Fruit fly (Drosophila melanogaster) whole organism, pupa: Measurements from ENCODE around the gene cert.

ENCODE experiments used
- CG10348 ChIP-seq: fragments of 200-800 bp; sonication (Bioruptor generic); IDR thresholded peaks from 2 replicates; pipeline ENCODE4 v1.3.6; 2022; ENCODE audit warnings: missing biosample characterization, missing genetic modification characterization
- CG12605 ChIP-seq: fragments of 200-800 bp; sonication (Bioruptor generic); IDR thresholded peaks from 2 replicates; pipeline ENCODE4 v1.3.6; 2022; ENCODE audit warnings: missing biosample characterization, missing genetic modification characterization
- CG13204 ChIP-seq: fragments of 200-800 bp; sonication (Bioruptor generic); optimal IDR thresholded peaks from 2 replicates; lab custom pipeline; 2018; ENCODE audit warnings: missing biosample characterization, mild to moderate bottlenecking, missing genetic modification characterization, moderate library complexity
- CG14655 ChIP-seq: fragments of 200-800 bp; sonication (Bioruptor generic); optimal IDR thresholded peaks from 3 replicates; lab custom pipeline; 2017; ENCODE audit warnings: mild to moderate bottlenecking, missing biosample characterization, missing genetic modification reagents, missing genetic modification characterization
- CG15710 ChIP-seq: fragments of 200-800 bp; sonication (Bioruptor generic); optimal IDR thresholded peaks from 2 replicates; lab custom pipeline; 2018; ENCODE audit warnings: missing biosample characterization, mild to moderate bottlenecking, missing genetic modification characterization, moderate library complexity
- CG17806 ChIP-seq: fragments of 200-800 bp; sonication (Bioruptor generic); optimal IDR thresholded peaks from 2 replicates; lab custom pipeline; 2018; ENCODE audit warnings: missing biosample characterization, mild to moderate bottlenecking, missing genetic modification characterization, moderate library complexity
- CG32121 ChIP-seq: fragments of 200-800 bp; sonication (Bioruptor generic); IDR thresholded peaks from 2 replicates; pipeline ENCODE4 v1.3.6; 2022; ENCODE audit warnings: missing biosample characterization, missing genetic modification characterization
- CG34367 ChIP-seq: fragments of 200-800 bp; sonication (Bioruptor generic); optimal IDR thresholded peaks from 2 replicates; lab custom pipeline; 2018; ENCODE audit warnings: missing biosample characterization, mild to moderate bottlenecking, missing genetic modification characterization
- CG4496 ChIP-seq: fragments of 200-800 bp; sonication (Bioruptor generic); IDR thresholded peaks from 3 replicates; pipeline ENCODE4 v1.3.6; 2022; ENCODE audit warnings: missing biosample characterization, missing genetic modification characterization
- CG8159 ChIP-seq: fragments of 200-800 bp; sonication (Bioruptor generic); optimal IDR thresholded peaks from 3 replicates; lab custom pipeline; 2018; ENCODE audit warnings: missing biosample characterization, mild to moderate bottlenecking, missing genetic modification characterization, moderate library complexity
- CG8301 ChIP-seq: fragments of 200-800 bp; sonication (Bioruptor generic); optimal IDR thresholded peaks from 2 replicates; lab custom pipeline; 2018; ENCODE audit warnings: missing biosample characterization, mild to moderate bottlenecking, missing genetic modification characterization
- CG9948 ChIP-seq: fragments of 200-800 bp; sonication (Bioruptor generic); optimal IDR thresholded peaks from 2 replicates; lab custom pipeline; 2018; ENCODE audit warnings: missing biosample characterization, mild to moderate bottlenecking, missing genetic modification characterization, moderate library complexity
- D1 ChIP-seq: fragments of 200-800 bp; sonication (Bioruptor generic); optimal IDR thresholded peaks from 2 replicates; lab custom pipeline; 2018; ENCODE audit warnings: missing biosample characterization, mild to moderate bottlenecking, missing genetic modification characterization, moderate library complexity
- EcR ChIP-seq: fragments of 200-800 bp; sonication (Bioruptor generic); optimal IDR thresholded peaks from 3 replicates; lab custom pipeline; 2019; ENCODE audit warnings: missing biosample characterization, missing genetic modification characterization, mild to moderate bottlenecking, moderate library complexity, missing genetic modification reagents
- Ets98B ChIP-seq: fragments of 200-800 bp; sonication (Bioruptor generic); IDR thresholded peaks from 2 replicates; pipeline ENCODE4 v1.3.6; 2022; ENCODE audit warnings: missing biosample characterization, missing genetic modification characterization
- Pif1A ChIP-seq: fragments of 200-800 bp; sonication (Bioruptor generic); optimal IDR thresholded peaks from 3 replicates; lab custom pipeline; 2016; ENCODE audit warnings: missing biosample characterization, missing genetic modification characterization
- Pif1B ChIP-seq: fragments of 200-800 bp; sonication (Bioruptor generic); optimal IDR thresholded peaks from 3 replicates; lab custom pipeline; 2016; ENCODE audit warnings: missing biosample characterization, missing genetic modification characterization
- Snoo ChIP-seq: fragments of 200-800 bp; sonication (Bioruptor generic); optimal IDR thresholded peaks from 3 replicates; lab custom pipeline; 2017; ENCODE audit warnings: missing biosample characterization, mild to moderate bottlenecking, missing genetic modification characterization, inconsistent platforms
- fd96Ca ChIP-seq: fragments of 200-800 bp; sonication (Bioruptor generic); IDR thresholded peaks from 3 replicates; pipeline ENCODE4 v1.3.6; 2022; ENCODE audit warnings: missing biosample characterization, missing genetic modification characterization
- gl ChIP-seq: fragments of 200-800 bp; sonication (Bioruptor generic); optimal IDR thresholded peaks from 2 replicates; lab custom pipeline; 2018; ENCODE audit warnings: missing biosample characterization, mild to moderate bottlenecking, missing genetic modification characterization
- rn ChIP-seq: fragments of 200-800 bp; sonication (Bioruptor generic); IDR thresholded peaks from 2 replicates; pipeline ENCODE4 v1.3.6; 2022; ENCODE audit warnings: missing biosample characterization, missing genetic modification characterization

Gene cert

dm6 chr3L:8299224-8300130 is 9.8 kb upstream of the cert start, which contains the start of the genes Arl5 and CG13671:
TSS of gene Arl5 (minus strand) at chr3L:8299839.
TSS of gene CG13671 (plus strand) at chr3L:8300064.
- peak; percentile 39 for TF ChIP-seq CG15710 (tag; lab: Kevin White, UChicago)
- TF ChIP-seq Pif1B (GFP tag; lab: Kevin White, UChicago), result no peak
- TF ChIP-seq gl (tag; lab: Kevin White, UChicago), result no peak
- TF ChIP-seq CG17806 (tag; lab: Kevin White, UChicago), result peak; percentile 68
- TF ChIP-seq Snoo (tag; lab: Kevin White, UChicago), result peak; percentile 53
- 0 out of 2 replicates have a peak, but pooled peaks have one; percentile 7 for TF ChIP-seq rn (GFP tag; lab: Robert Waterston, UW)
- TF ChIP-seq D1 (tag; lab: Kevin White, UChicago), result no peak
- peak; percentile 54 for TF ChIP-seq CG12605 (GFP tag; lab: Robert Waterston, UW)
- peak; percentile 5 for TF ChIP-seq EcR (GFP tag; lab: Kevin White, UChicago)
- TF ChIP-seq Ets98B (GFP tag; lab: Robert Waterston, UW), result peak; percentile 59
- TF ChIP-seq Pif1A (GFP tag; lab: Kevin White, UChicago), result no peak
- peak; percentile 72; the same call in 1 of the 3 replicates for TF ChIP-seq CG4496
- peak; percentile 80 for TF ChIP-seq fd96Ca (GFP tag; lab: Robert Waterston, UW)
- TF ChIP-seq CG8159 (tag; lab: Kevin White, UChicago), result peak; percentile 54
- TF ChIP-seq CG34367 (tag; lab: Kevin White, UChicago), result no peak
- TF ChIP-seq CG32121 (GFP tag; lab: Robert Waterston, UW), result peak; percentile 58; the same call in 1 of the 2 replicates
- no peak for TF ChIP-seq CG13204 (GFP tag; lab: Kevin White, UChicago)
- peak; percentile 37 for TF ChIP-seq CG8301 (tag; lab: Kevin White, UChicago)
- peak; percentile 41 for TF ChIP-seq CG9948 (tag; lab: Kevin White, UChicago)
- TF ChIP-seq CG10348 (GFP tag; lab: Robert Waterston, UW), result no peak
- TF ChIP-seq CG14655 (GFP tag; lab: Kevin White, UChicago), result no peak
- TF ChIP-seq, all 21 proteins: peak for 13

- TF ChIP-seq CG8159 (tag; lab: Kevin White, UChicago), result no peak
- no peak for TF ChIP-seq CG34367 (tag; lab: Kevin White, UChicago)
- no peak for TF ChIP-seq fd96Ca (GFP tag; lab: Robert Waterston, UW)
- no peak for TF ChIP-seq CG32121 (GFP tag; lab: Robert Waterston, UW)
- TF ChIP-seq gl (tag; lab: Kevin White, UChicago), result no peak
- no peak for TF ChIP-seq Ets98B (GFP tag; lab: Robert Waterston, UW)
- TF ChIP-seq D1 (tag; lab: Kevin White, UChicago), result no peak
- no peak for TF ChIP-seq CG14655 (GFP tag; lab: Kevin White, UChicago)
- TF ChIP-seq rn (GFP tag; lab: Robert Waterston, UW), result no peak
- TF ChIP-seq EcR (GFP tag; lab: Kevin White, UChicago), result no peak
- TF ChIP-seq CG4496, result no peak
- TF ChIP-seq CG8301 (tag; lab: Kevin White, UChicago), result no peak
- TF ChIP-seq Pif1B (GFP tag; lab: Kevin White, UChicago), result no peak
- no peak for TF ChIP-seq CG12605 (GFP tag; lab: Robert Waterston, UW)
- TF ChIP-seq CG10348 (GFP tag; lab: Robert Waterston, UW), result no peak
- TF ChIP-seq CG13204 (GFP tag; lab: Kevin White, UChicago), result no peak
- TF ChIP-seq CG15710 (tag; lab: Kevin White, UChicago), result no peak
- no peak for TF ChIP-seq Pif1A (GFP tag; lab: Kevin White, UChicago)
- TF ChIP-seq Snoo (tag; lab: Kevin White, UChicago), result no peak
These were observed 7.8 kb upstream of the cert start for dm6 chr3L:8297488-8297887.

dm6 chr3L:8296941-8297340 is 7.3 kb upstream of the cert start, which contains the start of gene Rab19:
TSS of gene Rab19 (plus strand) at chr3L:8297018.
- no peak for TF ChIP-seq CG8301 (tag; lab: Kevin White, UChicago)
- TF ChIP-seq EcR (GFP tag; lab: Kevin White, UChicago), result peak; percentile 46
- TF ChIP-seq Pif1A (GFP tag; lab: Kevin White, UChicago), result no peak
- TF ChIP-seq Ets98B (GFP tag; lab: Robert Waterston, UW), result no peak
- TF ChIP-seq fd96Ca (GFP tag; lab: Robert Waterston, UW), result no peak
- no peak for TF ChIP-seq rn (GFP tag; lab: Robert Waterston, UW)

dm6 chr3L:8295227-8295626 is 5.6 kb upstream of the cert start, which contains the start of gene CG7201:
TSS of gene CG7201 (minus strand) at chr3L:8295327.
- no peak for TF ChIP-seq CG14655 (GFP tag; lab: Kevin White, UChicago)
- no peak for TF ChIP-seq EcR (GFP tag; lab: Kevin White, UChicago)
- no peak for TF ChIP-seq CG17806 (tag; lab: Kevin White, UChicago)
- TF ChIP-seq fd96Ca (GFP tag; lab: Robert Waterston, UW), result no peak
- no peak for TF ChIP-seq Pif1A (GFP tag; lab: Kevin White, UChicago)
- 0 out of 3 replicates have a peak, but pooled peaks have one; percentile 16 for TF ChIP-seq CG4496
- TF ChIP-seq gl (tag; lab: Kevin White, UChicago), result no peak
- no peak for TF ChIP-seq CG12605 (GFP tag; lab: Robert Waterston, UW)
- TF ChIP-seq CG8159 (tag; lab: Kevin White, UChicago), result no peak
- peak; percentile 4; the same call in 1 of the 2 replicates for TF ChIP-seq rn (GFP tag; lab: Robert Waterston, UW)
- TF ChIP-seq CG8301 (tag; lab: Kevin White, UChicago), result no peak
- TF ChIP-seq CG13204 (GFP tag; lab: Kevin White, UChicago), result no peak
- no peak for TF ChIP-seq CG10348 (GFP tag; lab: Robert Waterston, UW)
- no peak for TF ChIP-seq D1 (tag; lab: Kevin White, UChicago)
- TF ChIP-seq CG34367 (tag; lab: Kevin White, UChicago), result no peak
- no peak for TF ChIP-seq Ets98B (GFP tag; lab: Robert Waterston, UW)
